Worm (Caenorhabditis elegans) whole organism, young adult: Measurements from ENCODE around the gene algn-1.

Experiments
- F10E7.11 ChIP-seq: sonication (generic microtip); optimal IDR thresholded peaks from 2 replicates; lab custom pipeline; 2017; ENCODE audit warnings: mild to moderate bottlenecking, missing genetic modification characterization, moderate library complexity, missing compliant biosample characterization
- F33H1.4 ChIP-seq: fragments of 200-800 bp; sonication (Bioruptor generic); IDR thresholded peaks from 2 replicates; pipeline ENCODE4 v1.3.6; 2022; ENCODE audit warnings: missing genetic modification reagents, missing genetic modification characterization, missing compliant biosample characterization
- aptf-2 ChIP-seq: fragments of 200-800 bp; sonication (Bioruptor generic); conservative IDR thresholded peaks from 2 replicates; pipeline ENCODE4 v1.3.6; 2022; ENCODE audit warnings: missing genetic modification reagents, missing genetic modification characterization, missing compliant biosample characterization
- hsf-1 ChIP-seq: fragments of 200-800 bp; sonication (Bioruptor generic); IDR thresholded peaks from 2 replicates; pipeline ENCODE4 v1.3.6; 2022; ENCODE audit warnings: missing genetic modification reagents, missing genetic modification characterization, missing compliant biosample characterization
- lsy-27 ChIP-seq: sonication (generic microtip); optimal IDR thresholded peaks from 2 replicates; lab custom pipeline; 2017; ENCODE audit warnings: missing genetic modification characterization, mild to moderate bottlenecking, missing compliant biosample characterization, antibody characterized with exemption, missing genotype, borderline replicate concordance; ENCODE audit not compliant: insufficient read depth
- mcd-1 ChIP-seq: fragments of 200-800 bp; sonication (Bioruptor generic); IDR thresholded peaks from 2 replicates; pipeline ENCODE4 v1.3.6; 2022; ENCODE audit warnings: missing genetic modification reagents, missing genetic modification characterization, missing compliant biosample characterization

ce11 chrIII:6490989-6491388 lies 31.1 kb downstream of the algn-1 start:
- TF ChIP-seq mcd-1 (GFP tag; lab: Robert Waterston, UW) (no peak), lsy-27 (tag; lab: Kevin White, UChicago) (no peak), F33H1.4 (no peak), F10E7.11 (tag; lab: Kevin White, UChicago) (no peak), hsf-1 (GFP tag; lab: Robert Waterston, UW) (no peak), aptf-2 (GFP tag; lab: Robert Waterston, UW) (no peak)
